Fruit fly (Drosophila melanogaster) Kc167 (cell line): ENCODE measurements around the gene ppk26.
"Not testable (repeated sequence)": the region's sequence is repeated elsewhere in the genome, so short reads cannot be mapped to it uniquely, and the experiment has no call there.

Experiments
- Myc ChIP-seq: fragments of >200 bp; optimal IDR thresholded peaks from 2 replicates; lab custom pipeline; 2017; ENCODE audit warnings: missing external identifiers
- Sin3A ChIP-seq: fragments of >200 bp; optimal IDR thresholded peaks from 2 replicates; lab custom pipeline; 2018; ENCODE audit warnings: missing external identifiers
- h ChIP-seq: fragments of >200 bp; optimal IDR thresholded peaks from 3 replicates; lab custom pipeline; 2018; ENCODE audit warnings: missing external identifiers
- insv ChIP-seq: fragments of >200 bp; optimal IDR thresholded peaks from 3 replicates; lab custom pipeline; 2018; ENCODE audit warnings: missing external identifiers
- psq ChIP-seq: fragments of >200 bp; optimal IDR thresholded peaks from 2 replicates; lab custom pipeline; 2017; ENCODE audit warnings: missing external identifiers
- ttk ChIP-seq: sonication (Bioruptor generic); optimal IDR thresholded peaks from 2 replicates; lab custom pipeline; 2017; ENCODE audit warnings: missing external identifiers

The ppk26 gene

dm6 chr3L:7465209-7465608 lies 9.3 kb downstream of the ppk26 start, which contains the start of the genes CG42660, CG42661 and Tsp66A:
CG42660 (plus strand) TSS chr3L:7465509.
CG42661 (plus strand) TSS chr3L:7465509.
Tsp66A (plus strand) TSS chr3L:7465509.
- no peak for TF ChIP-seq insv (lab: Kevin White, UChicago)
- no peak for TF ChIP-seq ttk
- TF ChIP-seq Myc (lab: Kevin White, UChicago), result no peak
- TF ChIP-seq Sin3A (lab: Kevin White, UChicago), result no peak
- no peak for TF ChIP-seq psq (lab: Kevin White, UChicago)
- TF ChIP-seq h, result no peak

- TF ChIP-seq ttk (no peak), h (no peak), psq (lab: Kevin White, UChicago) (no peak), Myc (lab: Kevin White, UChicago) (no peak), Sin3A (lab: Kevin White, UChicago) (no peak), insv (lab: Kevin White, UChicago) (no peak)
Observed at dm6 chr3L:7470202-7470601, 14.3 kb downstream of the ppk26 start, which contains the start of gene CG8543. CG8543 (minus strand) TSS chr3L:7470302.

dm6 chr3L:7471259-7471658 lies 15.3 kb downstream of the ppk26 start, which contains the start of gene CG8541:
CG8541 (plus strand) TSS chr3L:7471559.
- TF ChIP-seq Myc (lab: Kevin White, UChicago) (no peak), Sin3A (lab: Kevin White, UChicago) (no peak)

dm6 chr3L:7475270-7475669 lies 19.3 kb downstream of the ppk26 start, which contains the start of gene CG43292:
CG43292 (plus strand) TSS chr3L:7475570.
- TF ChIP-seq Sin3A (lab: Kevin White, UChicago) (no peak), insv (lab: Kevin White, UChicago) (no peak), ttk (no peak), Myc (lab: Kevin White, UChicago) (no peak)

dm6 chr3L:7485667-7486066 lies 29.7 kb downstream of the ppk26 start, which contains the start of gene mthl6:
mthl6 (plus strand) TSS chr3L:7485967.
- no peak for TF ChIP-seq ttk
- no peak for TF ChIP-seq Myc (lab: Kevin White, UChicago)
- TF ChIP-seq insv (lab: Kevin White, UChicago), result no peak
- no peak for TF ChIP-seq h
- no peak for TF ChIP-seq Sin3A (lab: Kevin White, UChicago)
- TF ChIP-seq psq (lab: Kevin White, UChicago), result no peak

dm6 chr3L:7491564-7491963 lies 35.6 kb downstream of the ppk26 start, which contains the start of gene Cyp316a1:
Cyp316a1 (plus strand) TSS chr3L:7491864.
- no peak for TF ChIP-seq Sin3A (lab: Kevin White, UChicago)
- no peak for TF ChIP-seq ttk
- no peak for TF ChIP-seq h
- TF ChIP-seq insv (lab: Kevin White, UChicago), result no peak
- no peak for TF ChIP-seq Myc (lab: Kevin White, UChicago)
- TF ChIP-seq psq (lab: Kevin White, UChicago), result no peak

- no peak for TF ChIP-seq Sin3A (lab: Kevin White, UChicago)
- no peak for TF ChIP-seq h
- TF ChIP-seq ttk, result no peak
- TF ChIP-seq Myc (lab: Kevin White, UChicago), result no peak
- no peak for TF ChIP-seq insv (lab: Kevin White, UChicago)
- TF ChIP-seq psq (lab: Kevin White, UChicago), result no peak
Observed at dm6 chr3L:7496097-7496496, 40.1 kb downstream of the ppk26 start, which contains the start of gene Cyp4d8. Cyp4d8 (minus strand) TSS chr3L:7496197.

- TF ChIP-seq ttk; Myc (lab: Kevin White, UChicago); h: not testable (repeated sequence)
Observed at dm6 chr3L:7498731-7499130, 42.8 kb downstream of the ppk26 start, which contains the start of gene CG8539. CG8539 (minus strand) TSS chr3L:7498831.

dm6 chr3L:7506117-7506516 lies 50.2 kb downstream of the ppk26 start, which contains the start of gene CG7548:
CG7548 (minus strand) TSS chr3L:7506217.
- TF ChIP-seq psq (lab: Kevin White, UChicago), result no peak
- TF ChIP-seq ttk, result no peak
- TF ChIP-seq h, result no peak
- no peak for TF ChIP-seq insv (lab: Kevin White, UChicago)
- no peak for TF ChIP-seq Myc (lab: Kevin White, UChicago)
- no peak for TF ChIP-seq Sin3A (lab: Kevin White, UChicago)
